Fruit fly (Drosophila melanogaster) S2 (cell line): ENCODE data around the gene glo.

ENCODE experiments used
- CG8478 ChIP-seq: fragments of >200 bp; optimal IDR thresholded peaks from 2 replicates; lab custom pipeline; 2018
- CTCF ChIP-seq, 2 experiments: fragments of >200 bp; optimal IDR thresholded peaks; 2 replicates each; lab custom pipeline; 2018

DNA sequence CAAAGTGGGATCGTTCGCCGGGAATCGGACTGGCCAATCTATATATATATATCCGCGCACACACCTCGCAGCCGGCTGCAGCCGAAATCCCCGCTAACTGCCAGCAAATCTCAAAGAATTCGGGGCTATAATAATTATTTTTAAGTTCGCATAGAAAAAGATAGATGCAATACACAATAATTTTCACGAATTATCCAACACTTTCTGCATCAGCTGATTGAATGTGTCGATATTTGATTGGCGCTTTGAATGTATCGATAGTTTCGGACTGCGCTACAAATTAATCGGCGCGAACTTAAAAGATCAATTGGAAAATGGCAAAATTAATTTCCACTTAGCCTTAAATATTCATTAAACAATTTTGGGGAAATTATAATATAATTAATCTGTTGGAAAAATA is 22.4 kb downstream of the glo start, which contains the start of gene Sbf:
- no peak for TF ChIP-seq CG8478 (lab: Kevin White, UChicago)
- no peak for TF ChIP-seq CTCF (optimal IDR thresholded peaks at IDR 0.05; lab: Kevin White, UChicago)
